Worm (Caenorhabditis elegans): ENCODE results near the gene ncr-2.

The ncr-2 gene

ce11 chrIII:8235358-8235757, 22.8 kb upstream of the ncr-2 start, which contains the start of gene C02F5.14:
C02F5.14 (minus strand) TSS chrIII:8235514.
- TF ChIP-seq sem-4 (tag; optimal IDR thresholded peaks at IDR 0.05) (no peak), mbf-1 (tag; optimal IDR thresholded peaks at IDR 0.05) (no peak), aly-2 (tag; optimal IDR thresholded peaks at IDR 0.05) (no peak), nhr-10 (tag; optimal IDR thresholded peaks at IDR 0.05) (no peak), mdl-1 (tag; optimal IDR thresholded peaks at IDR 0.05) (no peak), sma-3 (GFP tag; optimal IDR thresholded peaks at IDR 0.05) (no peak), nhr-21 (tag; optimal IDR thresholded peaks at IDR 0.05) (no peak), nhr-25 (tag; optimal IDR thresholded peaks at IDR 0.05) (no peak), ztf-1 (GFP tag; conservative IDR thresholded peaks at IDR 0.05) (no peak), crh-2 (tag; optimal IDR thresholded peaks at IDR 0.05) (no peak)

- no peak for TF ChIP-seq nhr-23 (tag; optimal IDR thresholded peaks at IDR 0.05)
- no peak for TF ChIP-seq sma-9 (GFP tag; optimal IDR thresholded peaks at IDR 0.05)
- no peak for TF ChIP-seq sma-9 (tag; optimal IDR thresholded peaks at IDR 0.05)
- TF ChIP-seq Y55F3AM.14 (GFP tag; optimal IDR thresholded peaks at IDR 0.05), result no peak
- TF ChIP-seq zag-1 (tag; optimal IDR thresholded peaks at IDR 0.05), result no peak
- no peak for TF ChIP-seq lsy-2 (tag; optimal IDR thresholded peaks at IDR 0.05)
- no peak for TF ChIP-seq mdl-1 (tag; optimal IDR thresholded peaks at IDR 0.05)
- no peak for TF ChIP-seq lin-13 (GFP tag; optimal IDR thresholded peaks at IDR 0.05)
- TF ChIP-seq skn-1 (tag; optimal IDR thresholded peaks at IDR 0.05), result no peak
- no peak for TF ChIP-seq nhr-237 (tag; optimal IDR thresholded peaks at IDR 0.05)
- TF ChIP-seq ceh-16 (tag; optimal IDR thresholded peaks at IDR 0.05), result no peak
Measured at ce11 chrIII:8235880-8236279, 22.3 kb upstream of the ncr-2 start, which contains the start of gene C02F5.5. C02F5.5 (plus strand) TSS chrIII:8236180.

- TF ChIP-seq gmeb-1 (tag; optimal IDR thresholded peaks at IDR 0.05) (peak; percentile 3), nhr-23 (tag; optimal IDR thresholded peaks at IDR 0.05) (no peak), lsy-2 (tag; optimal IDR thresholded peaks at IDR 0.05) (peak in 1 of 2 experiments; percentile 2), peb-1 (tag; optimal IDR thresholded peaks at IDR 0.05) (no peak), fos-1 (tag; optimal IDR thresholded peaks at IDR 0.05) (peak; percentile 93)
Measured at ce11 chrIII:8237827-8238226, 20.3 kb upstream of the ncr-2 start, which contains the start of gene tsp-2. tsp-2 (minus strand) TSS chrIII:8237935.

ce11 chrIII:8239325-8239724, 18.8 kb upstream of the ncr-2 start, which contains the start of gene tsp-1:
tsp-1 (minus strand) TSS chrIII:8239423.
- no peak for TF ChIP-seq unc-39 (tag; optimal IDR thresholded peaks at IDR 0.05)
- no peak for TF ChIP-seq zag-1 (tag; optimal IDR thresholded peaks at IDR 0.05)
- no peak for TF ChIP-seq F13H6.1 (tag; optimal IDR thresholded peaks at IDR 0.05)
- no peak for TF ChIP-seq nhr-12 (tag; optimal IDR thresholded peaks at IDR 0.05)
- TF ChIP-seq fos-1 (tag; optimal IDR thresholded peaks at IDR 0.05), result peak; percentile 69

- no peak for TF ChIP-seq ztf-11 (tag; optimal IDR thresholded peaks at IDR 0.05)
- TF ChIP-seq nhr-11 (tag; optimal IDR thresholded peaks at IDR 0.05), result no peak
- TF ChIP-seq fos-1 (tag; optimal IDR thresholded peaks at IDR 0.05), result peak; percentile 93
- TF ChIP-seq ztf-1 (GFP tag; conservative IDR thresholded peaks at IDR 0.05), result no peak
Measured at ce11 chrIII:8240247-8240646, 17.9 kb upstream of the ncr-2 start.

- TF ChIP-seq R02D3.7 (tag; optimal IDR thresholded peaks at IDR 0.05) (no peak), C34F6.9 (tag; optimal IDR thresholded peaks at IDR 0.05) (no peak), lsy-2 (tag; optimal IDR thresholded peaks at IDR 0.05) (no peak), egl-27 (tag; optimal IDR thresholded peaks at IDR 0.05) (no peak), fos-1 (tag; optimal IDR thresholded peaks at IDR 0.05) (no peak), nhr-6 (tag; optimal IDR thresholded peaks at IDR 0.05) (no peak), aly-2 (tag; optimal IDR thresholded peaks at IDR 0.05) (no peak), snpc-4 (tag; optimal IDR thresholded peaks at IDR 0.05) (no peak), alr-1 (tag; optimal IDR thresholded peaks at IDR 0.05) (no peak), Y55F3AM.14 (GFP tag; optimal IDR thresholded peaks at IDR 0.05) (no peak), nhr-237 (tag; optimal IDR thresholded peaks at IDR 0.05) (no peak)
Measured at ce11 chrIII:8240948-8241347, 17.2 kb upstream of the ncr-2 start.

All from whole organism, L2 larva.